Worm (Caenorhabditis elegans) whole organism, L2 larva: Measurements from ENCODE around the gene B0334.10.

Experiments used
- R02D3.7 ChIP-seq: fragments of 150-350 bp; optimal IDR thresholded peaks from 2 replicates; lab custom pipeline; 2014; ENCODE audit warnings: missing biosample characterization, missing genetic modification characterization
- aly-2 ChIP-seq: fragments of 150-350 bp; optimal IDR thresholded peaks from 2 replicates; lab custom pipeline; 2014; ENCODE audit warnings: missing biosample characterization, missing genetic modification characterization
- ama-1 ChIP-seq: fragments of 150-350 bp; optimal IDR thresholded peaks from 2 replicates; lab custom pipeline; 2018; ENCODE audit warnings: inconsistent platforms
- ceh-82 ChIP-seq: fragments of 150-350 bp; optimal IDR thresholded peaks from 2 replicates; lab custom pipeline; 2014; ENCODE audit warnings: missing biosample characterization, missing genetic modification characterization
- elt-3 ChIP-seq: sonication (generic microtip); optimal IDR thresholded peaks from 2 replicates; lab custom pipeline; 2017; ENCODE audit warnings: missing biosample characterization, missing genetic modification characterization
- lin-13 ChIP-seq: fragments of 150-350 bp; optimal IDR thresholded peaks from 2 replicates; lab custom pipeline; 2014; ENCODE audit warnings: missing biosample characterization, missing genetic modification reagents, missing genetic modification characterization
- mab-5 ChIP-seq: fragments of 150-350 bp; optimal IDR thresholded peaks from 2 replicates; lab custom pipeline; 2014; ENCODE audit warnings: missing biosample characterization, missing genetic modification characterization
- nhr-11 ChIP-seq: fragments of 150-350 bp; optimal IDR thresholded peaks from 2 replicates; lab custom pipeline; 2014; ENCODE audit warnings: missing biosample characterization, missing genetic modification characterization
- nhr-237 ChIP-seq: fragments of 150-350 bp; optimal IDR thresholded peaks from 2 replicates; lab custom pipeline; 2014; ENCODE audit warnings: missing biosample characterization, missing genetic modification characterization
- nhr-25 ChIP-seq: fragments of 150-350 bp; sonication (generic microtip); optimal IDR thresholded peaks from 3 replicates; lab custom pipeline; 2014; ENCODE audit warnings: missing biosample characterization, missing genetic modification characterization
- snpc-4 ChIP-seq: fragments of 150-350 bp; optimal IDR thresholded peaks from 2 replicates; lab custom pipeline; 2014; ENCODE audit warnings: missing biosample characterization, missing genetic modification characterization
- ztf-4 ChIP-seq: fragments of 150-350 bp; optimal IDR thresholded peaks from 2 replicates; lab custom pipeline; 2014; ENCODE audit warnings: missing biosample characterization, missing genetic modification characterization

DNA sequence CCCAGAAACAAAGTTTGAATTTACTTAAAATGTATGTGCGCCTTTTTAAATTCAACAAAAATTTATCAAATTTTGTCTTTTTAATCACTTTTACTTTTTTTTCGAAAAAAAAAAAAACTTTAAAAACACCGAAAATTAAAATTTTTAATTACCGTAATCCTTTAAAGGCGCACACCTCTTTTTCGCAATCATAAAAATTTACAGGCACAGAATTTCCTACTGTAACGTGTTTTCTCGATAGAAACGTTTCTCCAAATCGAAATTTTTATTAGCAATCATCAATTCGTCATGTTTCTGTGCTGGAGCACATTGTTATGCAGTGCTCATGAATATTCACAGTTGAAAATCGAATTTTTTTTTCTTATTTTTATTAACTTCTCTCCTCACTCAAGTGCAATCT is 18.2 kb downstream of the B0334.10 start:
- TF ChIP-seq elt-3 (tag; lab: Kevin White, UChicago) (no peak), lin-13 (GFP tag; lab: Kevin White, UChicago) (no peak), ama-1 (no peak), nhr-237 (tag; lab: Kevin White, UChicago) (no peak), ztf-4 (tag; lab: Kevin White, UChicago) (no peak), nhr-11 (tag; lab: Kevin White, UChicago) (no peak), snpc-4 (tag; lab: Kevin White, UChicago) (no peak), aly-2 (tag; lab: Kevin White, UChicago) (no peak), ceh-82 (tag; lab: Kevin White, UChicago) (no peak), mab-5 (no peak), nhr-25 (no peak), R02D3.7 (tag; lab: Kevin White, UChicago) (no peak)
